Fruit fly (Drosophila melanogaster): ENCODE measurements around the gene CG34283.

Gene CG34283

DNA sequence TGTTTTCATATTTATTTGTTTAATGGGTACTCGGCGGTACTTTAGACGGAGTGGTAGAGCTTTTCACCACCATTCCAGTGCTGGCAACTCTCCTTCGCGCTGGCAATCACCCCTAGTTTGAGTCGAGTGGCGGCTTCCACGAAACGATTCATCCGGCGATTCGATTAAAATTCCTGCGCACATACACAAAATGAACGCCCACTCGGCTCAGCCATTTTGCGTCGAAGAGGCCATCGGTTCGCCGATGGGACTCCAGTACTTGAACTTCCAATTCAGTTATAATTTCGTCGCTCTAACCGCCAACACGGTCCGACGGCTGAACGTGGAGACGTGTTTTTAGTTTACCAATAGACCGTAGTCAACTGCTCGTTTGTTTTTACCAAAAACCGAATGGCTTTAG is 42.1 kb downstream of the CG34283 start, which contains the start of the genes CG46318 and ChT:
Gene CG46318 (plus strand): TSS at position 273 of the 400 bp plus-strand sequence.
Gene ChT (plus strand): TSS at position 273 of the 400 bp plus-strand sequence.
- no peak for TF ChIP-seq CG34367 (tag; optimal IDR thresholded peaks at IDR 0.05)
- no peak for TF ChIP-seq Ets98B (GFP tag; IDR thresholded peaks at IDR 0.05)
- TF ChIP-seq EcR (GFP tag; optimal IDR thresholded peaks at IDR 0.05), result no peak
- TF ChIP-seq CG9948 (tag; optimal IDR thresholded peaks at IDR 0.05), result no peak
- no peak for TF ChIP-seq CG10348 (GFP tag; IDR thresholded peaks at IDR 0.05)

DNA sequence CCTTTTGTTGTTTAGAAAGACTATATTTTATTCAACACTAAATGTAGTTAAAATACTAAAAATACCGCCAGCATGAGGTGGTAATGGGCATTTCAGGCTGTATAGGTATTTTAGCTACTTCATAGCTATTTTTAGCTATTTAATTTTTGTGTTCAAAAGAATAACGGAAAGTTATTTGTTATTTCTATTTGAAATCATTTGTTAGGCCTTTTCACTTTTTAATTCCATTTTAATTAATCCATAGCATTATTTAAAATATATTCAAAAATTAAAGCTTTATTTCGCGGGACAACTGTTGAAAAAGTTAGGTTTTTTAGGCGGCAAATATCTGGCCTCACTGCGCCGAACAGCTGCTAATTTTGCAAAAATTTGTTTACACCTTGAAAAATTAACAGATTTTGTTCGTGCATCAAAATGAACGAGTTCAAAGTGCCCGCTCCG is 44.9 kb downstream of the CG34283 start, which contains the start of the genes dind and CG7706:
Gene dind (minus strand): TSS at position 40 of the 441 bp plus-strand sequence.
Gene CG7706 (plus strand): TSS at position 319 of the 441 bp plus-strand sequence.
- TF ChIP-seq CG17806 (tag; optimal IDR thresholded peaks at IDR 0.05) (no peak), fd96Ca (GFP tag; IDR thresholded peaks at IDR 0.05) (no peak), CG8301 (tag; optimal IDR thresholded peaks at IDR 0.05) (no peak), CG10348 (GFP tag; IDR thresholded peaks at IDR 0.05) (no peak), rn (GFP tag; IDR thresholded peaks at IDR 0.05) (no peak), CG4496 (GFP tag; IDR thresholded peaks at IDR 0.05) (no peak), Pif1A (GFP tag; optimal IDR thresholded peaks at IDR 0.05) (no peak), CG13204 (GFP tag; optimal IDR thresholded peaks at IDR 0.05) (no peak), EcR (GFP tag; optimal IDR thresholded peaks at IDR 0.05) (no peak), Snoo (tag; optimal IDR thresholded peaks at IDR 0.05) (no peak)
